Fruit fly (Drosophila melanogaster): Measurements from ENCODE around the gene 4E-T.

dm6 chr4:978439-978911 is 20.3 kb upstream of the 4E-T start, which contains the start of gene fuss:
- TF ChIP-seq Hr38 (GFP tag; optimal IDR thresholded peaks at IDR 0.05) = no peak
- TF ChIP-seq CG6808 (GFP tag; optimal IDR thresholded peaks at IDR 0.05) = no peak
- no peak for TF ChIP-seq CG6792 (GFP tag; optimal IDR thresholded peaks at IDR 0.05)
- no peak for TF ChIP-seq esn (GFP tag; optimal IDR thresholded peaks at IDR 0.05)
- TF ChIP-seq CG1621 (tag; optimal IDR thresholded peaks at IDR 0.05) = no peak
- TF ChIP-seq Blimp-1 (GFP tag; optimal IDR thresholded peaks at IDR 0.05) = no peak
- TF ChIP-seq CG8119 (GFP tag; IDR thresholded peaks at IDR 0.05) = no peak
- no peak for TF ChIP-seq Smox (GFP tag; optimal IDR thresholded peaks at IDR 0.05)
- no peak for TF ChIP-seq topi (GFP tag; optimal IDR thresholded peaks at IDR 0.05)
- TF ChIP-seq CG10669 (GFP tag; optimal IDR thresholded peaks at IDR 0.05) = no peak
- TF ChIP-seq Sox102F (GFP tag; optimal IDR thresholded peaks at IDR 0.05) = no peak
